Worm (Caenorhabditis elegans) whole organism, midembryonic: ENCODE data around the gene W05B10.6.

Experiments used
- flt-1 ChIP-seq: fragments of 200-800 bp; sonication (Bioruptor generic); IDR thresholded peaks from 2 replicates; pipeline ENCODE4 v1.3.6; 2022; ENCODE audit warnings: missing genetic modification characterization, missing compliant biosample characterization
- ref-1 ChIP-seq: fragments of 200-800 bp; sonication (Bioruptor generic); conservative IDR thresholded peaks from 2 replicates; pipeline ENCODE4 v1.3.6; 2022; ENCODE audit warnings: missing genetic modification reagents, missing genetic modification characterization, missing compliant biosample characterization
- ztf-29 ChIP-seq: fragments of 200-800 bp; sonication (Bioruptor generic); IDR thresholded peaks from 2 replicates; pipeline ENCODE4 v1.3.6; 2022; ENCODE audit warnings: missing genetic modification reagents, missing genetic modification characterization, missing compliant biosample characterization

- TF ChIP-seq flt-1 (GFP tag; lab: Robert Waterston, UW) (no peak), ref-1 (GFP tag; lab: Robert Waterston, UW) (no peak), ztf-29 (GFP tag; lab: Robert Waterston, UW) (no peak)
Measured at ce11 chrV:12609526-12609925, 48.5 kb downstream of the W05B10.6 start, which contains the start of gene ZC116.1.
